Worm (Caenorhabditis elegans): Measurements from ENCODE around the gene srw-91.

DNA sequence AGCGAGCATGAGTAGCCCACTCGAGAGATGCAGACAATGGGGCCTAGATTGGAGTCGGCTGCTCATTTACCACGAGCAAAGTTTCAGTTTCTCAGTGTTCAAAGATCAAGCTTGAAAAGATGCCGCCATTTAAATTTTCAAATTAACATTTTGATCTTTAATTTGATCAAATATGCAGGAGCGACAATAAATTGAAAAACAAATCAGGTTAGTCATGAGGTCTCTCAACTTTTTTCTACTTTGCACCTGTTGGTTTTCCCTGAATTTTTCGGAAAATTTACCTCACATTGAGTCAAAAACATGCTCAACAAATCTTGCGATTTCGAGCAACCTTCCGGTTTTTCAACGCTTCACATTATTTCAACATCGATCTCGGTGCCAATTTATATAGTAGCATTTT lies 4.7 kb upstream of the srw-91 start, which contains the start of gene srh-5:
- no peak for TF ChIP-seq fkh-2 (tag; optimal IDR thresholded peaks at IDR 0.05)
- no peak for TF ChIP-seq elt-2 (tag; optimal IDR thresholded peaks at IDR 0.05)
- TF ChIP-seq aly-2 (tag; optimal IDR thresholded peaks at IDR 0.05), result no peak
- no peak for TF ChIP-seq lin-39 (tag; optimal IDR thresholded peaks at IDR 0.05)
- no peak for TF ChIP-seq nhr-28 (tag; optimal IDR thresholded peaks at IDR 0.05)

All from whole organism, L3 larva.